Fruit fly (Drosophila melanogaster): ENCODE results near the gene LManIII.

The LManIII gene

dm6 chr2L:8809812-8810211 is 41.3 kb upstream of the LManIII start (continued):
- no peak for TF ChIP-seq CG5180 (GFP tag; optimal IDR thresholded peaks at IDR 0.05)
- TF ChIP-seq CG3407 (GFP tag; optimal IDR thresholded peaks at IDR 0.05): no peak
- no peak for TF ChIP-seq aop (GFP tag; IDR thresholded peaks at IDR 0.05)
- peak; percentile 59 for TF ChIP-seq D (optimal IDR thresholded peaks at IDR 0.05)
- no peak for TF ChIP-seq D (GFP tag; optimal IDR thresholded peaks at IDR 0.05)
- TF ChIP-seq CG2116 (GFP tag; optimal IDR thresholded peaks at IDR 0.05): no peak
- TF ChIP-seq Hr78 (GFP tag; optimal IDR thresholded peaks at IDR 0.05): no peak
- TF ChIP-seq Gug (GFP tag; IDR thresholded peaks at IDR 0.05): no peak
- no peak for TF ChIP-seq al (GFP tag; IDR thresholded peaks at IDR 0.05)
- no peak for TF ChIP-seq CG11696 (GFP tag; IDR thresholded peaks at IDR 0.05)
- no peak for TF ChIP-seq stc (GFP tag; IDR thresholded peaks at IDR 0.05)
- TF ChIP-seq Camta (GFP tag; optimal IDR thresholded peaks at IDR 0.05): no peak
- TF ChIP-seq tll (GFP tag; optimal IDR thresholded peaks at IDR 0.05): peak in 1 of 2 experiments; percentile 81
- no peak for TF ChIP-seq da (GFP tag; optimal IDR thresholded peaks at IDR 0.05)
- no peak for TF ChIP-seq pita (GFP tag; optimal IDR thresholded peaks at IDR 0.05)
- TF ChIP-seq cato (GFP tag; optimal IDR thresholded peaks at IDR 0.05; ENCODE audit: borderline replicate concordance): no peak
- peak; percentile 62 for TF ChIP-seq kni (GFP tag; optimal IDR thresholded peaks at IDR 0.05)
- no peak for TF ChIP-seq CG10431 (GFP tag; optimal IDR thresholded peaks at IDR 0.05)
- no peak for TF ChIP-seq Xbp1 (GFP tag; optimal IDR thresholded peaks at IDR 0.05)
- TF ChIP-seq mirr (GFP tag; optimal IDR thresholded peaks at IDR 0.05): no peak

dm6 chr2L:8804128-8804527 is 35.6 kb upstream of the LManIII start:
- TF ChIP-seq Hey (tag; optimal IDR thresholded peaks at IDR 0.05): peak; percentile 97
- TF ChIP-seq CG12155 (GFP tag; optimal IDR thresholded peaks at IDR 0.05): no peak

dm6 chr2L:8799009-8799408 is 30.5 kb upstream of the LManIII start:
- TF ChIP-seq crol (GFP tag; IDR thresholded peaks at IDR 0.05) (peak; percentile 71), gce (GFP tag; IDR thresholded peaks at IDR 0.05) (no peak), Lim3 (GFP tag; IDR thresholded peaks at IDR 0.05) (no peak), CG3726 (GFP tag; IDR thresholded peaks at IDR 0.05) (no peak), CG9437 (GFP tag; optimal IDR thresholded peaks at IDR 0.05) (no peak), CG42726 (GFP tag; IDR thresholded peaks at IDR 0.05; ENCODE audit: partially characterized antibody) (0 out of 2 replicates have a peak, but pooled peaks have one; percentile 28), CG8281 (tag; optimal IDR thresholded peaks at IDR 0.05) (no peak), Nf-YB (GFP tag; optimal IDR thresholded peaks at IDR 0.05) (peak; percentile 91), CG8290 (GFP tag; optimal IDR thresholded peaks at IDR 0.05) (no peak), CG8290 (tag; optimal IDR thresholded peaks at IDR 0.05) (no peak), Dek (tag; optimal IDR thresholded peaks at IDR 0.05) (no peak), fru (optimal IDR thresholded peaks at IDR 0.05) (no peak), CG17385 (GFP tag; optimal IDR thresholded peaks at IDR 0.05) (no peak), CG4424 (GFP tag; optimal IDR thresholded peaks at IDR 0.05) (no peak), CG9876 (GFP tag; optimal IDR thresholded peaks at IDR 0.05) (no peak), BEAF-32 (GFP tag; optimal IDR thresholded peaks at IDR 0.05) (no peak), unpg (GFP tag; optimal IDR thresholded peaks at IDR 0.05) (no peak), odd (GFP tag; optimal IDR thresholded peaks at IDR 0.05) (no peak), tap (tag; optimal IDR thresholded peaks at IDR 0.05) (no peak), CG17829 (tag; optimal IDR thresholded peaks at IDR 0.05) (no peak), Hr39 (optimal IDR thresholded peaks at IDR 0.05) (no peak), CG7963 (GFP tag; IDR thresholded peaks at IDR 0.05; ENCODE audit: partially characterized antibody) (no peak), Gsc (GFP tag; IDR thresholded peaks at IDR 0.05) (0 out of 2 replicates have a peak, but pooled peaks have one; percentile 21), CG31388 (GFP tag; optimal IDR thresholded peaks at IDR 0.05) (no peak), abd-A (tag; optimal IDR thresholded peaks at IDR 0.05) (peak; percentile 68), Hey (tag; optimal IDR thresholded peaks at IDR 0.05) (peak; percentile 18), dati (GFP tag; IDR thresholded peaks at IDR 0.05) (no peak), Ets65A (GFP tag) (no peak), p53 (GFP tag; optimal IDR thresholded peaks at IDR 0.05) (no peak), Drgx (GFP tag; IDR thresholded peaks at IDR 0.05) (no peak)

Measured in whole organism, embryonic.